Worm (Caenorhabditis elegans): ENCODE results near the gene F55C9.6.
"Not testable (repeated sequence)": the region's sequence is repeated elsewhere in the genome, so short reads cannot be mapped to it uniquely, and the experiment has no call there.

F55C9.6 gene

ce11 chrV:19297510-19297909, 887 bp upstream of the F55C9.6 start, which contains the start of gene fbxb-60:
Gene fbxb-60, plus strand, starts transcription at chrV:19297810.
- TF ChIP-seq unc-62 (GFP tag; optimal IDR thresholded peaks at IDR 0.05) = no peak

ce11 chrV:19293025-19293424, 3.6 kb downstream of the F55C9.6 start, which contains the start of gene F55C9.5:
Gene F55C9.5, minus strand, starts transcription at chrV:19293125.
- no peak for TF ChIP-seq unc-62 (GFP tag; optimal IDR thresholded peaks at IDR 0.05)

ce11 chrV:19288073-19288805, 8.4 kb downstream of the F55C9.6 start, which contains the start of the genes F55C9.3 and fbxb-57:
Gene F55C9.3, minus strand, starts transcription at chrV:19288173.
Gene fbxb-57, plus strand, starts transcription at chrV:19288755.
- TF ChIP-seq unc-62 (GFP tag; optimal IDR thresholded peaks at IDR 0.05) = no peak

- no peak for TF ChIP-seq unc-62 (GFP tag; optimal IDR thresholded peaks at IDR 0.05)
Observed at ce11 chrV:19285921-19286320, 10.7 kb downstream of the F55C9.6 start.

- TF ChIP-seq unc-62 (GFP tag; optimal IDR thresholded peaks at IDR 0.05) = no peak
Observed at ce11 chrV:19282314-19282713, 14.3 kb downstream of the F55C9.6 start, which contains the start of gene fbxb-117. Gene fbxb-117, plus strand, starts transcription at chrV:19282614.

- no peak for TF ChIP-seq unc-62 (GFP tag; optimal IDR thresholded peaks at IDR 0.05)
Observed at ce11 chrV:19279888-19280287, 16.7 kb downstream of the F55C9.6 start, which contains the start of gene F21D9.8. Gene F21D9.8, minus strand, starts transcription at chrV:19279988.

- no peak for TF ChIP-seq unc-62 (GFP tag; optimal IDR thresholded peaks at IDR 0.05)
Observed at ce11 chrV:19278488-19278887, 18.1 kb downstream of the F55C9.6 start.

ce11 chrV:19276354-19276753, 20.3 kb downstream of the F55C9.6 start:
- TF ChIP-seq unc-62 (GFP tag; optimal IDR thresholded peaks at IDR 0.05) = no peak

- not testable (repeated sequence) for TF ChIP-seq unc-62 (GFP tag; optimal IDR thresholded peaks at IDR 0.05)
Observed at ce11 chrV:19264148-19264547, 32.5 kb downstream of the F55C9.6 start, which contains the start of gene F21D9.1. Gene F21D9.1, plus strand, starts transcription at chrV:19264448.

- no peak for TF ChIP-seq unc-62 (GFP tag; optimal IDR thresholded peaks at IDR 0.05)
Observed at ce11 chrV:19262349-19262748, 34.3 kb downstream of the F55C9.6 start, which contains the start of gene F21D9.2. Gene F21D9.2, minus strand, starts transcription at chrV:19262449.

- no peak for TF ChIP-seq unc-62 (GFP tag; optimal IDR thresholded peaks at IDR 0.05)
Observed at ce11 chrV:19260686-19261085, 35.9 kb downstream of the F55C9.6 start.

- no peak for TF ChIP-seq unc-62 (GFP tag; optimal IDR thresholded peaks at IDR 0.05)
Observed at ce11 chrV:19259403-19259802, 37.2 kb downstream of the F55C9.6 start.

- TF ChIP-seq unc-62 (GFP tag; optimal IDR thresholded peaks at IDR 0.05) = no peak
Observed at ce11 chrV:19257653-19258052, 39.0 kb downstream of the F55C9.6 start, which contains the start of gene F21D9.3. Gene F21D9.3, minus strand, starts transcription at chrV:19257753.

- no peak for TF ChIP-seq unc-62 (GFP tag; optimal IDR thresholded peaks at IDR 0.05)
Observed at ce11 chrV:19253520-19253919, 43.1 kb downstream of the F55C9.6 start, which contains the start of gene F21D9.4. Gene F21D9.4, plus strand, starts transcription at chrV:19253820.

ce11 chrV:19251844-19252243, 44.8 kb downstream of the F55C9.6 start, which contains the start of gene F21D9.11:
Gene F21D9.11, plus strand, starts transcription at chrV:19252144.
- no peak for TF ChIP-seq unc-62 (GFP tag; optimal IDR thresholded peaks at IDR 0.05)

ce11 chrV:19250983-19251382, 45.6 kb downstream of the F55C9.6 start, which contains the start of gene str-81:
Gene str-81, minus strand, starts transcription at chrV:19251083.
- TF ChIP-seq unc-62 (GFP tag; optimal IDR thresholded peaks at IDR 0.05) = no peak

Measured in whole organism, dauer.